Worm (Caenorhabditis elegans): Measurements from ENCODE around the gene C06B3.16.
A peak's percentile ranks its signal among the peaks of the same experiment; 100 is the strongest.

Gene C06B3.16

DNA sequence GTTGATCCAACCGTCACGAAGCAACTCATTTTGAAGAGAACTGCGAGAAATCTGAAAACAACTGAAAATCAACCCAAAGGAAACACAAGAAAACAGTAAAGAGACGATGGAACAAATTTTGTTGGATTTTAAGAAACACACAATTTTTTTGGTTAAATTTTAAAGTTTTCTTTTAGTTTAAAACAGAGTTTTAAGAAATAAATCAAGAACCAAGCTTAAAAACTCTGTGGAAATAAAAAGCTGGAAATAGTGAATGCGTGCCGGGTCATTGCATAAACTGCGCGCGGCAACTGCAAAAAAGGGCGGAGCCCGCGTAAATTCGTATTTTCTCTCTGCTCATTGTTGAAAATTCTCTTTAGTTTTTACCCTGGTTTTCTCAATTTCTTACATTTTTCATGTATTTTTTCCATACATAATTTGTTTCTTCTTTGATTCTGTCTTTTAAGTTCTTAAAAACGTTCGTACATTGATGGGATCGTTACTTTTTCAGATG lies 30.6 kb downstream of the C06B3.16 start, which contains the start of the genes algn-13 and R10D12.13 (continued):
- TF ChIP-seq lin-39 (tag; optimal IDR thresholded peaks at IDR 0.05) (peak; percentile 43), ceh-88 (GFP tag; IDR thresholded peaks at IDR 0.05) (no peak), nhr-76 (tag; optimal IDR thresholded peaks at IDR 0.05) (peak; percentile 34), swsn-7 (tag; optimal IDR thresholded peaks at IDR 0.05) (peak; percentile 64), nhr-19 (GFP tag; conservative IDR thresholded peaks at IDR 0.05) (peak; percentile 52), nhr-84 (tag; optimal IDR thresholded peaks at IDR 0.05) (no peak), nhr-77 (tag; optimal IDR thresholded peaks at IDR 0.05) (no peak), nhr-11 (tag; optimal IDR thresholded peaks at IDR 0.05) (peak; percentile 30), snu-23 (GFP tag; optimal IDR thresholded peaks at IDR 0.05) (peak; percentile 67), blmp-1 (tag; optimal IDR thresholded peaks at IDR 0.05) (peak; percentile 49), snpc-4 (tag; optimal IDR thresholded peaks at IDR 0.05) (peak; percentile 69), elt-2 (tag; optimal IDR thresholded peaks at IDR 0.05) (peak; percentile 53), zip-4 (GFP tag; optimal IDR thresholded peaks at IDR 0.05) (peak; percentile 6), hlh-17 (GFP tag; optimal IDR thresholded peaks at IDR 0.05; ENCODE audit: borderline replicate concordance) (no peak), sup-37 (GFP tag; optimal IDR thresholded peaks at IDR 0.05) (no peak), lin-15B (tag; optimal IDR thresholded peaks at IDR 0.05) (no peak), irx-1 (tag; optimal IDR thresholded peaks at IDR 0.05) (peak; percentile 8), aly-2 (tag; optimal IDR thresholded peaks at IDR 0.05) (no peak), ces-1 (GFP tag; optimal IDR thresholded peaks at IDR 0.05) (no peak), ceh-90 (tag; optimal IDR thresholded peaks at IDR 0.05) (no peak), nhr-12 (tag; optimal IDR thresholded peaks at IDR 0.05) (no peak), rnt-1 (tag; optimal IDR thresholded peaks at IDR 0.05) (peak; percentile 82), sptf-1 (tag; optimal IDR thresholded peaks at IDR 0.05) (no peak), elt-3 (tag; optimal IDR thresholded peaks at IDR 0.05) (peak in 1 of 6 experiments; percentile 31), tlp-1 (tag; optimal IDR thresholded peaks at IDR 0.05) (no peak), mab-9 (GFP tag; IDR thresholded peaks at IDR 0.05) (no peak), vab-15 (tag; optimal IDR thresholded peaks at IDR 0.05) (no peak), jun-1 (tag; optimal IDR thresholded peaks at IDR 0.05) (no peak), isw-1 (GFP tag; IDR thresholded peaks at IDR 0.05) (peak; percentile 27; the same call in 1 of the 2 replicates), egl-27 (tag; optimal IDR thresholded peaks at IDR 0.05) (no peak), ceh-63 (GFP tag; optimal IDR thresholded peaks at IDR 0.05) (no peak), pqm-1 (tag; optimal IDR thresholded peaks at IDR 0.05) (no peak), F16B12.6 (tag; optimal IDR thresholded peaks at IDR 0.05) (peak; percentile 9), efl-3 (GFP tag; optimal IDR thresholded peaks at IDR 0.05) (no peak), lir-3 (tag; optimal IDR thresholded peaks at IDR 0.05; ENCODE audit: poor library complexity) (peak; percentile 41), tbx-2 (tag; optimal IDR thresholded peaks at IDR 0.05) (peak; percentile 36), pag-3 (tag; optimal IDR thresholded peaks at IDR 0.05; ENCODE audit: borderline replicate concordance, insufficient read depth) (no peak), egl-13 (tag; optimal IDR thresholded peaks at IDR 0.05) (no peak), lsy-2 (tag; optimal IDR thresholded peaks at IDR 0.05) (peak; percentile 59 to 67), unc-62 (GFP tag; optimal IDR thresholded peaks at IDR 0.05) (no peak), hlh-4 (tag; optimal IDR thresholded peaks at IDR 0.05) (no peak), mdl-1 (tag; optimal IDR thresholded peaks at IDR 0.05) (no peak), fkh-10 (GFP tag; optimal IDR thresholded peaks at IDR 0.05) (no peak), unc-98 (GFP tag; IDR thresholded peaks at IDR 0.05) (no peak), nhr-20 (tag; optimal IDR thresholded peaks at IDR 0.05) (peak; percentile 60), Y116A8C.19 (tag; optimal IDR thresholded peaks at IDR 0.05; ENCODE audit: borderline replicate concordance) (no peak), grh-1 (GFP tag; IDR thresholded peaks at IDR 0.05) (0 out of 2 replicates have a peak, but pooled peaks have one; percentile 26), lin-13 (GFP tag; optimal IDR thresholded peaks at IDR 0.05) (peak; percentile 59), nhr-90 (tag; optimal IDR thresholded peaks at IDR 0.05; ENCODE audit: poor library complexity) (peak; percentile 65), ztf-4 (tag; optimal IDR thresholded peaks at IDR 0.05) (no peak), xbp-1 (tag; optimal IDR thresholded peaks at IDR 0.05) (peak; percentile 40), ceh-8 (GFP tag; optimal IDR thresholded peaks at IDR 0.05) (no peak)

Data from whole organism, L1 larva.